Fruit fly (Drosophila melanogaster) whole organism, prepupa: ENCODE results near the gene CG31089.

Experiments
- CG15336 ChIP-seq: fragments of 200-800 bp; sonication (Bioruptor generic); IDR thresholded peaks from 2 replicates; pipeline ENCODE4 v1.3.6; 2022; ENCODE audit warnings: missing biosample characterization, missing genetic modification characterization
- CG3032 ChIP-seq: fragments of 200-800 bp; optimal IDR thresholded peaks from 2 replicates; lab custom pipeline; 2019; ENCODE audit warnings: missing biosample characterization, mild to moderate bottlenecking, missing genetic modification characterization, moderate library complexity
- CG31627 ChIP-seq: fragments of 200-800 bp; sonication (Bioruptor generic); optimal IDR thresholded peaks from 3 replicates; lab custom pipeline; 2016; ENCODE audit warnings: missing biosample characterization, missing genetic modification characterization
- CG34406 ChIP-seq: fragments of 200-800 bp; sonication (Bioruptor generic); optimal IDR thresholded peaks from 3 replicates; lab custom pipeline; 2016; ENCODE audit warnings: missing biosample characterization, missing genetic modification characterization
- Ets96B ChIP-seq: fragments of 200-800 bp; optimal IDR thresholded peaks from 2 replicates; lab custom pipeline; 2019; ENCODE audit warnings: missing biosample characterization, mild to moderate bottlenecking, missing genetic modification characterization, moderate library complexity
- Hr4 ChIP-seq: fragments of 200-800 bp; sonication (Bioruptor generic); optimal IDR thresholded peaks from 3 replicates; lab custom pipeline; 2016; ENCODE audit warnings: missing biosample characterization, missing genetic modification characterization
- Met ChIP-seq: fragments of 200-800 bp; sonication (Bioruptor generic); optimal IDR thresholded peaks from 3 replicates; lab custom pipeline; 2016; ENCODE audit warnings: missing biosample characterization, missing genetic modification characterization
- lz ChIP-seq: fragments of 200-800 bp; sonication (Bioruptor generic); optimal IDR thresholded peaks from 3 replicates; lab custom pipeline; 2016; ENCODE audit warnings: missing biosample characterization, missing genetic modification characterization
- pdm3 ChIP-seq: fragments of 200-800 bp; sonication (Bioruptor generic); optimal IDR thresholded peaks from 3 replicates; lab custom pipeline; 2016; ENCODE audit warnings: missing biosample characterization, missing genetic modification characterization
- vri ChIP-seq: fragments of 200-800 bp; sonication (Bioruptor generic); optimal IDR thresholded peaks from 3 replicates; lab custom pipeline; 2016; ENCODE audit warnings: missing biosample characterization, mild to moderate bottlenecking, missing genetic modification characterization

dm6 chr3R:25941310-25941709 is 38.9 kb downstream of the CG31089 start:
- TF ChIP-seq CG15336 (GFP tag; lab: Robert Waterston, UW) = no peak
- TF ChIP-seq CG34406 (GFP tag; lab: Kevin White, UChicago) = no peak
- no peak for TF ChIP-seq CG31627 (GFP tag; lab: Kevin White, UChicago)
- no peak for TF ChIP-seq CG3032 (tag; lab: Kevin White, UChicago)
- no peak for TF ChIP-seq Met (GFP tag; lab: Kevin White, UChicago)
- no peak for TF ChIP-seq Hr4 (GFP tag; lab: Kevin White, UChicago)
- TF ChIP-seq pdm3 (GFP tag; lab: Kevin White, UChicago) = no peak
- no peak for TF ChIP-seq vri (GFP tag; lab: Kevin White, UChicago)
- no peak for TF ChIP-seq lz
- no peak for TF ChIP-seq Ets96B (tag; lab: Kevin White, UChicago)
